Worm (Caenorhabditis elegans): ENCODE measurements around the gene str-118.

str-118 gene

DNA sequence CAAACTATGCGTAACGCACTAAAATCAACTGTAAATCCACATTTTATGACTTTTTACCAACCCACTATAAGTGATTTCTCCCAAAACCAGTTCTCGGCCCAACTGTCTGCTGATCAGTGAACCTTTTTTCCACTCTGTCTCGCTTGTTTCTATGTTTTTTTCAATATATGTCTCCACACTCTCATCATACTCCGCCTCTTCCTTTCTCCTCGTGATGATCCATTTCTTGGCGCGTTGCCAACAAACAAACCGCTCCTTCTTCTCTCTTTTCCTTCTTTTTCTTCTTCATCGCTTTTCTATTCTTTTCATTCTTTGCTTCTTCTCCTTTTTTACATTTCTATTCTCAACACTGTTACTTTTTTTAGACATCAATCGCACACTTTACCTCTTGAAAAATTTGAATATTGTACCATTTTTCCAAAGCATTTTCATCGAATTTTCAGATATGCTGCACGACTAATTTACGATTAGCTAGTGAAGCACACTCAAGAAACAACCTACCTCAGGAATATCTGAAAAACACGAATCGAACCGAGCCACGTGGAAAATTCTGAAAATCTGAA lies 8.6 kb upstream of the str-118 start, which contains the start of gene T06E8.8:
TSS of gene T06E8.8 (plus strand) at position 513 of the 563 bp plus-strand sequence.
- TF ChIP-seq daf-12 (tag; optimal IDR thresholded peaks at IDR 0.05): no peak
- TF ChIP-seq jun-1 (tag; optimal IDR thresholded peaks at IDR 0.05): peak; percentile 65
- peak in 1 of 3 experiments; percentile 2 for TF ChIP-seq elt-3 (tag; optimal IDR thresholded peaks at IDR 0.05)
- TF ChIP-seq nhr-25 (tag; optimal IDR thresholded peaks at IDR 0.05): peak; percentile 63
- peak; percentile 16 for TF ChIP-seq mdl-1 (tag; optimal IDR thresholded peaks at IDR 0.05)
- TF ChIP-seq lin-39 (tag; optimal IDR thresholded peaks at IDR 0.05): peak; percentile 52
- TF ChIP-seq nhr-76 (tag; optimal IDR thresholded peaks at IDR 0.05): no peak
- TF ChIP-seq lsy-12 (tag; optimal IDR thresholded peaks at IDR 0.05): peak; percentile 18
- TF ChIP-seq nhr-43 (tag; optimal IDR thresholded peaks at IDR 0.05; ENCODE audit: poor library complexity, severe bottlenecking): peak; percentile 71
- TF ChIP-seq zag-1 (tag; optimal IDR thresholded peaks at IDR 0.05): no peak
- TF ChIP-seq hmg-11 (tag; optimal IDR thresholded peaks at IDR 0.05): peak; percentile 39
- TF ChIP-seq pha-4 (tag; optimal IDR thresholded peaks at IDR 0.05): peak; percentile 89
- no peak for TF ChIP-seq egl-27 (tag; optimal IDR thresholded peaks at IDR 0.05)
- TF ChIP-seq nhr-23 (tag; optimal IDR thresholded peaks at IDR 0.05): peak; percentile 84
- TF ChIP-seq snpc-4 (tag; optimal IDR thresholded peaks at IDR 0.05): peak; percentile 26
- peak; percentile 63 for TF ChIP-seq nfya-1 (tag; optimal IDR thresholded peaks at IDR 0.05; ENCODE audit: insufficient read depth)
- TF ChIP-seq ceh-28 (tag; optimal IDR thresholded peaks at IDR 0.05): peak; percentile 15

DNA sequence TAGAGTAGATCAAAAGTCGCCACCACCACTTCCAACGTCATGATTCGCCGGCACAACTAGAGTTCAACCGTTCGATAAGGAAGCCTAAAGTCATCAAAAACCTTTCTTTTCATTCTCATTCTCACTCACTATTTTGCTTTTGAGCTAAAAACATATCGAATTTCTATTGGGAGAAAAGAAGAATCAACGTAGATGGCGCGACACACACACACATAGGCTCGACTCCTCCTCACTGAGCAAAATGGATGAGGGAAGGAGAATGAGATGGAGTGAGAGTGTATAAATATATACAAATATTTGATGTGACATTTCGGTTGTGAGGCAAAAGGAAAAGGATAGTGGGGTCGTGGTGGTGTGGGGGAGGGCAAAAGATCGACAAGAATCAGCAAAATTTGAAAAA lies 7.2 kb upstream of the str-118 start:
- TF ChIP-seq elt-3 (tag; optimal IDR thresholded peaks at IDR 0.05) (no peak), elt-1 (tag; optimal IDR thresholded peaks at IDR 0.05) (no peak), pha-4 (tag; optimal IDR thresholded peaks at IDR 0.05) (peak; percentile 69), R02D3.7 (tag; optimal IDR thresholded peaks at IDR 0.05) (no peak), nfya-1 (tag; optimal IDR thresholded peaks at IDR 0.05; ENCODE audit: insufficient read depth) (no peak), zag-1 (tag; optimal IDR thresholded peaks at IDR 0.05) (no peak)

DNA sequence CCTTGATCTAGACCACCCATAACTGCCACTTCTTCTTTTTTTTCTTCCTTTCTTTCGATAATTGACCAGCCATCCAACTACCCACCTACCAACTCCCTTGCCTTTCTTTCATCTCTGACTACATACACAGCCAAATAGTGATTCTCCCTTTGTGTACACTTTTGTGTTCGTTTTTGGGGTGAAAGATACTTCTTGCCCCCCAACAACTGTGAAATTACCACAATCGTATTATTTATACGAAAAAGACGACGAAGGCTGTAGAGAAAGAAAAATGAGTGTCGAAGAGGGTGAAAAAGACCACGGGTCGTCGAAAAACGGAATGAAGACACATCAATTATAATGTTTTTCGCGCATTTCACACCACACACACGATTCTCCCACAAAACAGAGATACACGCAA lies 5.5 kb upstream of the str-118 start:
- TF ChIP-seq nhr-25 (tag; optimal IDR thresholded peaks at IDR 0.05) (peak; percentile 55), pha-4 (tag; optimal IDR thresholded peaks at IDR 0.05) (peak; percentile 21), nfya-1 (tag; optimal IDR thresholded peaks at IDR 0.05; ENCODE audit: insufficient read depth) (peak; percentile 17), skn-1 (tag; optimal IDR thresholded peaks at IDR 0.05) (no peak), nhr-11 (tag; optimal IDR thresholded peaks at IDR 0.05) (no peak)

DNA sequence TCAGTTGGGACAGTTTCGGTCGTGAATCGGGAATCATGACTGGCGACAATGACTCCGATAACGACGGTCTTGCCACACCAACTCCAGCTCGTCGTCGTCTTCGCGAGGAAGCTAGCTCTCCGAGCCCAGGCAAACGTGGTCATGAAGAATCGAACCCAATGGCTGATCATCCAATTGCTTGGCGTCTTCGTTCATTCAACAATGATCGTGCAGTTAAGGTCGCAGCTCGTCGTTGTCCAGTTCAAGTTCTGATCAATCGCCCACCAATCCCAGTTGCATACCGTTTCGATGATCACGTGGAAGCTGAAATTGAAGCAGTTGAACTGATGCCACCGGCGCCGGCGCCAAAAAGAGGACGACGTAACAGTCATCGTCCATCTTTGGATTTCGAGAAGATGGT lies 4.8 kb upstream of the str-118 start:
- TF ChIP-seq ama-1 (optimal IDR thresholded peaks at IDR 0.05) (peak; percentile 71), ztf-4 (tag; optimal IDR thresholded peaks at IDR 0.05) (no peak)

DNA sequence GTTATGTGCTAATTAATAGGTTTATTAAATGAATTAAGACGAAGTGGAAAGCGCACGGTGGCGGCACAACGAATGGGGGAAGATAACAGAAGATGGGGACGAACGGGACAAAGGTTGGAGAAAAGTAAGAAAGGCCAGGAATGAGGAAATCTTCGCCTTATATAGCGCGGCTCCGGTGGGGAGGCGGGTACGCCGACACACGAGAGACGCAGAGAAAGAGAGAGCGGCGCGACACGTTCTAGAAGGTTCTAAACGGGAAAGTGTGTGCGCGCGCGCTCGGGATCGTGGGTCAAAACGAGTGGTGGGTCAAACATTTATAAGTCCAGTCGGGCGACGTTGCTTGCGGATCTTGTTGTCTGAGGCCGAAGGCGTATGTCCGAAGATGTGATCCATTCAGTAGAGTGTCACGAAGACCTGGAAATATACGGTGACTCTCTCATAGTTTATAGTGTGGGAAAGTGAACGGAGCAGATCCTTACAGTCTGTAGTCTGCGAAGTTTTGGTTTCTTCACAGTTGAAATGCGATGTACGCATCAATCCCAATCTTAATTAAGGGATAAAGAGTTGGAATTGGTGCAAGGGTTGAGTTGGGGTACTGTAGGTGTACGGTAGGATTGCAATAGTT lies 2.7 kb upstream of the str-118 start:
- TF ChIP-seq nfya-1 (tag; optimal IDR thresholded peaks at IDR 0.05; ENCODE audit: insufficient read depth): peak; percentile 3

DNA sequence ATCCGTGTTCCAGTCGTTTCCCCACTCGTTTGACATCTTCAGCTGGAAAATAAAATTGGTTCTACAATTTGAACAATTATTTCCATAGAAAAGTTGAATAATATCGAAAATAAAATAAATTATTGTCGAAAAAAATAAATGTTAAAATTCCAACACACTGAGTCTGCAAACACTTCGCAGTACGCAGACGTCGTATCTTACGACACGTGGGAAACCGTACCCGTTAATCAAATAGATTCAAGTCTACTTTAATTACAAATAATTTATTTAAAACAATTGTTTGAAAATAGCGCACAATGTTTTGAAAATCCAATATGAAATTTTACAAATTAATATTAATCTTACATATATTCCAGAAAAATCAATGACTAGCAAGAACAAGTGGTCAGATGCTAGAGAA lies 2.9 kb downstream of the str-118 start, which contains the start of gene yif-1:
TSS of gene yif-1 (minus strand) at position 42 of the 400 bp plus-strand sequence.
- TF ChIP-seq elt-1 (tag; optimal IDR thresholded peaks at IDR 0.05) (no peak), elt-2 (tag; optimal IDR thresholded peaks at IDR 0.05) (no peak), nfya-1 (tag; optimal IDR thresholded peaks at IDR 0.05; ENCODE audit: insufficient read depth) (peak; percentile 44), pqm-1 (tag; optimal IDR thresholded peaks at IDR 0.05) (no peak), zag-1 (tag; optimal IDR thresholded peaks at IDR 0.05) (no peak), ZK546.5 (tag; optimal IDR thresholded peaks at IDR 0.05) (no peak), fkh-2 (tag; optimal IDR thresholded peaks at IDR 0.05) (no peak), egl-27 (tag; optimal IDR thresholded peaks at IDR 0.05) (no peak), ceh-9 (tag; optimal IDR thresholded peaks at IDR 0.05) (no peak), ama-1 (optimal IDR thresholded peaks at IDR 0.05) (no peak), R02D3.7 (tag; optimal IDR thresholded peaks at IDR 0.05) (no peak), sea-2 (GFP tag; optimal IDR thresholded peaks at IDR 0.05) (no peak), pha-4 (tag; optimal IDR thresholded peaks at IDR 0.05) (peak; percentile 34), eor-1 (tag; optimal IDR thresholded peaks at IDR 0.05) (no peak), nhr-76 (tag; optimal IDR thresholded peaks at IDR 0.05) (peak; percentile 1), nhr-25 (tag; optimal IDR thresholded peaks at IDR 0.05) (no peak)
